Fruit fly (Drosophila melanogaster): Measurements from ENCODE around the gene CG4045.

The CG4045 gene

DNA sequence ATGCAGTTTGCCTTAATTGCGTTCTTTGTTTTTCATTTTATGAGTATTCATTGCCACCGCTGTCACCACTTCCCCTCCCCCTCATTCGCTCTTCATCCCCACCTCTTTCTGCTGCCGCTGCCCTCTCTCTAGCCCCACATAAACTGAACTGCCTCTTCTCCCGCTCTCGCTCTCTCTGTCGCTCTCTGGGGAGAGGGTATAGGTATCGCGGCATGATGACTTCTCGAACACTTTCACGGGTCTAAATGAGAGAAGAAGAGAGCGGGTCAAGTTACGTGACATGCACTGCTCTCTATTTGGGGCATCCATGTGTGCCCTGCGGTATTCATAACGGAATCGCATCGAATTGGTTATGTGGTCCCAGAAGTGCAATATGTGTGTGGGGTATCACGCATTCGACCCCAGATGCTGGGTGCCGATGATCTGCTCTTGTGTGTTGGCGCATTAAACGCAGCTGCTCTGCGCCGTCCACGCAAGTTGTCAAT lies 8.0 kb upstream of the CG4045 start (continued):
- peak; percentile 88 for TF ChIP-seq CG8319 (GFP tag; optimal IDR thresholded peaks at IDR 0.05)
- peak; percentile 91 for TF ChIP-seq Lpt (GFP tag; optimal IDR thresholded peaks at IDR 0.05)
- TF ChIP-seq CG31627 (GFP tag; optimal IDR thresholded peaks at IDR 0.05), result peak; percentile 95
- TF ChIP-seq CG16779 (tag; optimal IDR thresholded peaks at IDR 0.05), result peak; percentile 81
- peak; percentile 92 for TF ChIP-seq fd85E (GFP tag; optimal IDR thresholded peaks at IDR 0.05)
- TF ChIP-seq CG10631 (GFP tag; optimal IDR thresholded peaks at IDR 0.05), result peak; percentile 93
- TF ChIP-seq vri (GFP tag; optimal IDR thresholded peaks at IDR 0.05), result peak; percentile 96
- TF ChIP-seq CG6163 (GFP tag; IDR thresholded peaks at IDR 0.05), result peak; percentile 95

DNA sequence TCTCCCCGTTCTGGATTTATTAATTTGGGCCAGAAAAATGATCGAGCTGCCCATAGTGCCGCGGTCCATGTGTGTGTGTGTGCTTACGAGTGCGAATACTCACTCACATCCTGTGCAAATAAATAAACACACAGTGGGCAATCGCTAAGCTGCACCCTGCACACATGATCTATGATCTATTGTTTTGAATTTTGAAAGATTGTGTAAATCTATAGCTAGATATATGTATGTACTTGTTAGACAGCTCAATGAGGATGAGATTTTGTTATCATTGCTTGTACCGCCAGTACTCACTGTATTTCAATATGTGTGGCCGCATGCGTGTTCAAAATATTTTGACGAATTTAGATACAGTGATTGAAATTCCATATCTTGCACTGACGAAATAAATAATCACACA lies 7.4 kb upstream of the CG4045 start:
- TF ChIP-seq CG3032 (tag; optimal IDR thresholded peaks at IDR 0.05), result peak; percentile 88
- TF ChIP-seq CG8119 (GFP tag; IDR thresholded peaks at IDR 0.05), result peak; percentile 90
- TF ChIP-seq CG11294 (GFP tag; IDR thresholded peaks at IDR 0.05), result peak; percentile 85
- TF ChIP-seq pdm3 (GFP tag; optimal IDR thresholded peaks at IDR 0.05), result peak; percentile 90
- peak; percentile 86 for TF ChIP-seq CG1621 (tag; optimal IDR thresholded peaks at IDR 0.05)
- peak; percentile 21 for TF ChIP-seq Blimp-1 (GFP tag; optimal IDR thresholded peaks at IDR 0.05)
- TF ChIP-seq Met (GFP tag; optimal IDR thresholded peaks at IDR 0.05), result peak; percentile 79
- peak; percentile 95 for TF ChIP-seq eg (GFP tag; IDR thresholded peaks at IDR 0.05)
- TF ChIP-seq Gug (GFP tag; IDR thresholded peaks at IDR 0.05), result peak; percentile 89
- peak; percentile 85 for TF ChIP-seq Ets21C (GFP tag; optimal IDR thresholded peaks at IDR 0.05)
- TF ChIP-seq CG3919 (GFP tag; optimal IDR thresholded peaks at IDR 0.05), result peak; percentile 86
- TF ChIP-seq dsx (GFP tag; optimal IDR thresholded peaks at IDR 0.05; ENCODE audit: poor library complexity, severe bottlenecking), result peak; percentile 86
- peak; percentile 85 for TF ChIP-seq CG6276 (GFP tag; optimal IDR thresholded peaks at IDR 0.05)
- peak; percentile 89 for TF ChIP-seq OdsH (GFP tag; optimal IDR thresholded peaks at IDR 0.05)
- peak; percentile 75 for TF ChIP-seq CG8632 (GFP tag; optimal IDR thresholded peaks at IDR 0.05)
- TF ChIP-seq CG8319 (GFP tag; optimal IDR thresholded peaks at IDR 0.05), result peak; percentile 74
- peak; percentile 91 for TF ChIP-seq CG32006 (GFP tag; optimal IDR thresholded peaks at IDR 0.05)
- TF ChIP-seq CG16779 (tag; optimal IDR thresholded peaks at IDR 0.05), result peak; percentile 78
- TF ChIP-seq CG6808 (GFP tag; optimal IDR thresholded peaks at IDR 0.05), result peak; percentile 80
- TF ChIP-seq CG31627 (GFP tag; optimal IDR thresholded peaks at IDR 0.05), result peak; percentile 92
- peak; percentile 71 to 88 for TF ChIP-seq ss (GFP tag; optimal IDR thresholded peaks at IDR 0.05)
- peak; percentile 81 for TF ChIP-seq CG10631 (GFP tag; optimal IDR thresholded peaks at IDR 0.05)
- TF ChIP-seq fd85E (GFP tag; optimal IDR thresholded peaks at IDR 0.05), result no peak
- no peak for TF ChIP-seq CG6854 (GFP tag; optimal IDR thresholded peaks at IDR 0.05)
- TF ChIP-seq Sox15 (GFP tag; optimal IDR thresholded peaks at IDR 0.05), result peak; percentile 83
- TF ChIP-seq Hr38 (GFP tag; optimal IDR thresholded peaks at IDR 0.05), result peak; percentile 67
- peak; percentile 83 for TF ChIP-seq CG6792 (GFP tag; optimal IDR thresholded peaks at IDR 0.05)
- peak; percentile 61 to 83 for TF ChIP-seq salr (GFP tag; optimal IDR thresholded peaks at IDR 0.05)
- TF ChIP-seq Eip75B (GFP tag; optimal IDR thresholded peaks at IDR 0.05), result peak; percentile 83
- peak; percentile 83 for TF ChIP-seq CG11762 (GFP tag; optimal IDR thresholded peaks at IDR 0.05; ENCODE audit: insufficient read depth)
- TF ChIP-seq vri (GFP tag; optimal IDR thresholded peaks at IDR 0.05), result peak; percentile 80
- TF ChIP-seq achi (GFP tag; optimal IDR thresholded peaks at IDR 0.05), result peak; percentile 82
- peak; percentile 82 for TF ChIP-seq CG7368 (GFP tag; optimal IDR thresholded peaks at IDR 0.05)
- TF ChIP-seq Eip78C (GFP tag), result peak; percentile 97
- TF ChIP-seq svp (GFP tag), result peak; percentile 90
- peak; percentile 87 for TF ChIP-seq acj6 (GFP tag; optimal IDR thresholded peaks at IDR 0.05)
- TF ChIP-seq Lpt (GFP tag; optimal IDR thresholded peaks at IDR 0.05), result peak; percentile 85
- TF ChIP-seq CG4318 (GFP tag; optimal IDR thresholded peaks at IDR 0.05), result no peak
- no peak for TF ChIP-seq fkh (GFP tag; optimal IDR thresholded peaks at IDR 0.05)
- TF ChIP-seq cyc (GFP tag; optimal IDR thresholded peaks at IDR 0.05), result peak; percentile 87
- peak; percentile 81 for TF ChIP-seq spab (GFP tag; optimal IDR thresholded peaks at IDR 0.05)
- peak; percentile 90 for TF ChIP-seq Hr4 (GFP tag; optimal IDR thresholded peaks at IDR 0.05)
- peak; percentile 90 for TF ChIP-seq CG10669 (GFP tag; optimal IDR thresholded peaks at IDR 0.05)
- TF ChIP-seq dac (GFP tag; optimal IDR thresholded peaks at IDR 0.05), result peak; percentile 85
- peak; percentile 81 for TF ChIP-seq Sox14 (GFP tag; optimal IDR thresholded peaks at IDR 0.05)
- peak; percentile 92 for TF ChIP-seq CG15336 (GFP tag; IDR thresholded peaks at IDR 0.05)
- TF ChIP-seq Eip93F (GFP tag; optimal IDR thresholded peaks at IDR 0.05), result no peak

All from whole organism, prepupa.